Worm (Caenorhabditis elegans) whole organism, late embryonic: ENCODE data around the gene srx-63.

Experiments
- C08G9.2 ChIP-seq: sonication (generic microtip); optimal IDR thresholded peaks from 2 replicates; lab custom pipeline; 2016; ENCODE audit warnings: mild to moderate bottlenecking, missing genetic modification characterization, moderate library complexity, missing compliant biosample characterization
- C38D4.7 ChIP-seq: fragments of 200-800 bp; sonication (Bioruptor generic); optimal IDR thresholded peaks from 2 replicates; lab custom pipeline; 2018; ENCODE audit warnings: mild to moderate bottlenecking, missing genetic modification characterization, moderate library complexity, missing compliant biosample characterization
- K02D7.2 ChIP-seq: sonication (generic microtip); optimal IDR thresholded peaks from 2 replicates; lab custom pipeline; 2017; ENCODE audit warnings: mild to moderate bottlenecking, missing genetic modification characterization, missing compliant biosample characterization
- T23F11.4 ChIP-seq: fragments of 200-800 bp; sonication (Bioruptor generic); optimal IDR thresholded peaks from 2 replicates; lab custom pipeline; 2018; ENCODE audit warnings: mild to moderate bottlenecking, missing genetic modification characterization, missing compliant biosample characterization
- Y22D7AL.16 ChIP-seq: sonication (generic microtip); optimal IDR thresholded peaks from 2 replicates; lab custom pipeline; 2016; ENCODE audit warnings: missing genetic modification characterization, missing compliant biosample characterization
- ama-1 ChIP-seq: fragments of 150-350 bp; optimal IDR thresholded peaks from 2 replicates; lab custom pipeline; 2014
- ceh-18 ChIP-seq: sonication (generic microtip); optimal IDR thresholded peaks from 2 replicates; lab custom pipeline; 2016; ENCODE audit warnings: missing genetic modification characterization, missing compliant biosample characterization
- ceh-19 ChIP-seq: fragments of 200-800 bp; sonication (Bioruptor generic); optimal IDR thresholded peaks from 2 replicates; lab custom pipeline; 2018; ENCODE audit warnings: mild to moderate bottlenecking, missing genetic modification characterization, missing compliant biosample characterization
- ceh-22 ChIP-seq: sonication (generic microtip); optimal IDR thresholded peaks from 2 replicates; lab custom pipeline; 2017; ENCODE audit warnings: missing biosample characterization, missing genetic modification characterization
- ceh-24 ChIP-seq: sonication (generic microtip); optimal IDR thresholded peaks from 2 replicates; lab custom pipeline; 2016; ENCODE audit warnings: mild to moderate bottlenecking, missing genetic modification characterization, missing compliant biosample characterization
- dve-1 ChIP-seq: sonication (generic microtip); optimal IDR thresholded peaks from 2 replicates; lab custom pipeline; 2017; ENCODE audit warnings: antibody characterized with exemption, mild to moderate bottlenecking, missing genetic modification characterization, missing compliant biosample characterization
- elt-4 ChIP-seq: sonication (generic microtip); optimal IDR thresholded peaks from 2 replicates; lab custom pipeline; 2016; ENCODE audit warnings: missing genetic modification characterization, missing compliant biosample characterization
- eyg-1 ChIP-seq: sonication (generic microtip); optimal IDR thresholded peaks from 2 replicates; lab custom pipeline; 2016; ENCODE audit warnings: missing genotype, missing genetic modification characterization, missing compliant biosample characterization
- fax-1 ChIP-seq: sonication (generic microtip); optimal IDR thresholded peaks from 2 replicates; lab custom pipeline; 2016; ENCODE audit warnings: missing genotype, missing genetic modification characterization, missing compliant biosample characterization
- hlh-6 ChIP-seq: sonication (generic microtip); optimal IDR thresholded peaks from 2 replicates; lab custom pipeline; 2016; ENCODE audit warnings: missing genotype, missing genetic modification characterization, missing compliant biosample characterization
- lin-11 ChIP-seq: fragments of 200-800 bp; sonication (Bioruptor generic); optimal IDR thresholded peaks from 2 replicates; lab custom pipeline; 2018; ENCODE audit warnings: mild to moderate bottlenecking, missing genetic modification characterization, missing compliant biosample characterization
- madf-2 ChIP-seq: sonication (generic microtip); optimal IDR thresholded peaks from 2 replicates; lab custom pipeline; 2017; ENCODE audit warnings: missing genetic modification characterization, missing compliant biosample characterization
- nfya-1 ChIP-seq: sonication (generic microtip); optimal IDR thresholded peaks from 2 replicates; lab custom pipeline; 2017; ENCODE audit warnings: missing genetic modification characterization, mild to moderate bottlenecking, missing compliant biosample characterization, antibody characterized with exemption, moderate library complexity
- nhr-11 ChIP-seq: fragments of 150-350 bp; optimal IDR thresholded peaks from 2 replicates; lab custom pipeline; 2014; ENCODE audit warnings: missing biosample characterization, missing genetic modification characterization
- npax-4 ChIP-seq: sonication (generic microtip); optimal IDR thresholded peaks from 2 replicates; lab custom pipeline; 2016; ENCODE audit warnings: missing genetic modification characterization, missing compliant biosample characterization
- pag-3 ChIP-seq: sonication (generic microtip); optimal IDR thresholded peaks from 2 replicates; lab custom pipeline; 2016; ENCODE audit warnings: missing compliant biosample characterization, missing genetic modification characterization, borderline replicate concordance
- pha-4 ChIP-seq: fragments of 150-350 bp; optimal IDR thresholded peaks from 2 replicates; lab custom pipeline; 2018; ENCODE audit warnings: missing biosample characterization, missing genetic modification reagents, missing genetic modification characterization
- pros-1 ChIP-seq: fragments of 150-350 bp; optimal IDR thresholded peaks from 2 replicates; lab custom pipeline; 2014; ENCODE audit warnings: missing biosample characterization, missing genetic modification reagents, missing genetic modification characterization
- ref-2 ChIP-seq: sonication (generic microtip); optimal IDR thresholded peaks from 2 replicates; lab custom pipeline; 2016; ENCODE audit warnings: missing genetic modification characterization, missing compliant biosample characterization
- rnt-1 ChIP-seq: sonication (generic microtip); optimal IDR thresholded peaks from 2 replicates; lab custom pipeline; 2016; ENCODE audit warnings: missing genetic modification characterization, missing compliant biosample characterization
- sox-2 ChIP-seq: fragments of 200-800 bp; sonication (Bioruptor generic); IDR thresholded peaks from 2 replicates; pipeline ENCODE4 v1.3.6; 2022; ENCODE audit warnings: missing genetic modification reagents, missing genetic modification characterization, missing compliant biosample characterization
- tbx-2 ChIP-seq: sonication (generic microtip); optimal IDR thresholded peaks from 2 replicates; lab custom pipeline; 2016; ENCODE audit warnings: missing genetic modification characterization, missing compliant biosample characterization
- tbx-7 ChIP-seq: sonication (generic microtip); optimal IDR thresholded peaks from 2 replicates; lab custom pipeline; 2016; ENCODE audit warnings: missing genotype, missing genetic modification characterization, missing compliant biosample characterization
- unc-3 ChIP-seq, 2 experiments: fragments of 200-800 bp in 1 of 2; sonication (Bioruptor generic) in 1 of 2; sonication (generic microtip) in 1 of 2; conservative IDR thresholded peaks in 1 of 2; optimal IDR thresholded peaks in 1 of 2; 2 replicates each; pipeline versions ENCODE4 v1.3.6 to Lab custom; 2016 to 2022; ENCODE audit warnings: missing compliant biosample characterization in 2 of 2, missing genetic modification characterization in 2 of 2, missing genetic modification reagents in 1 of 2
- ztf-16 ChIP-seq: sonication (generic microtip); optimal IDR thresholded peaks from 2 replicates; lab custom pipeline; 2017; ENCODE audit warnings: missing genetic modification characterization, missing compliant biosample characterization

srx-63 gene

DNA sequence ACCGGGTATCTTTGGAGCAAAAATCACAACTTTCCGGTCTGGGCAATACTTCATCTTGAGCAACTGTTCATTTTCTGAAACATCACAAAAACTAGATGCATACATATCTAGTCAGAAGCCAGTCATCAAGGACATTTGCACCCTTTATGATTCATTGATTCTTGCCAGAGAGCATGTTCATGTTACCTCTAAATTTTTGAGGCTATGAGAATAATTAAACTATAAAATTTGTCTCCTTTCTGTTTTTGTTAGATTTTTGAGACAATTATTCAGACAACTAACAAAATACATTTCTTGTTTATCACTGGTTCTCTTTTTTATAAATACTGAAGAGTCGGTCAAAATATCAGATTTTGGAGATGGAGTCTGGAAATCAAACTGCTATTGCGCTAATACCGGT is 14.9 kb upstream of the srx-63 start, which contains the start of gene srx-67:
Gene srx-67 (plus strand): TSS at position 301 of the 400 bp plus-strand sequence.
- TF ChIP-seq unc-3 (GFP tag; conservative IDR thresholded peaks at IDR 0.05; lab: Robert Waterston, UW) (no peak), unc-3 (tag; optimal IDR thresholded peaks at IDR 0.05; lab: Kevin White, UChicago) (no peak), ama-1 (lab: Kevin White, UChicago) (no peak), C08G9.2 (tag; lab: Kevin White, UChicago) (no peak), tbx-7 (tag; lab: Kevin White, UChicago) (no peak), hlh-6 (tag; lab: Kevin White, UChicago) (no peak), elt-4 (no peak), ceh-19 (GFP tag; lab: Kevin White, UChicago) (no peak), ztf-16 (no peak)
- TF ChIP-seq, all 69 proteins: peak for 0

DNA sequence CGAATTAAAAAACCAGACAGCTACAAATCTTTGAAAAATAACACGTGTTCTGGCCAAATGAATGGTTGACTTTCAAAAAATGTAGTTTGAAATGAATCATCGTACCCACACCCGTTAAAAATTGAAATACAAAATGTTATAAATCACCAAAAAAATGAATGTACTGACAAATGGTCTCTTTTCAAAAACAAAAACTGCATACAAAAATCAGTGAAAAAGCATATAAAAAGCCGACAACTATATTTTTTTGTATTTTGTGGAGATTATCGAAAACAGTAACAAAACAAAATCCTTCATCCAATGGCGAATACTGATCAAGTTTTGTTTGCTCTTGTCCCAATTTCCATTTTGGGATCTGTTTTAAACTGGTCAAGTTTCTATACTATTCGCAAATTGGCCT is 12.1 kb upstream of the srx-63 start, which contains the start of gene srx-66:
Gene srx-66 (plus strand): TSS at position 301 of the 400 bp plus-strand sequence.
- TF ChIP-seq tbx-2: no peak
- TF ChIP-seq npax-4 (tag; lab: Kevin White, UChicago): no peak
- no peak for TF ChIP-seq T23F11.4 (GFP tag; lab: Kevin White, UChicago)
- TF ChIP-seq pha-4 (tag; lab: Kevin White, UChicago): no peak
- no peak for TF ChIP-seq ceh-18 (tag; lab: Kevin White, UChicago)
- no peak for TF ChIP-seq eyg-1 (tag; lab: Kevin White, UChicago)

DNA sequence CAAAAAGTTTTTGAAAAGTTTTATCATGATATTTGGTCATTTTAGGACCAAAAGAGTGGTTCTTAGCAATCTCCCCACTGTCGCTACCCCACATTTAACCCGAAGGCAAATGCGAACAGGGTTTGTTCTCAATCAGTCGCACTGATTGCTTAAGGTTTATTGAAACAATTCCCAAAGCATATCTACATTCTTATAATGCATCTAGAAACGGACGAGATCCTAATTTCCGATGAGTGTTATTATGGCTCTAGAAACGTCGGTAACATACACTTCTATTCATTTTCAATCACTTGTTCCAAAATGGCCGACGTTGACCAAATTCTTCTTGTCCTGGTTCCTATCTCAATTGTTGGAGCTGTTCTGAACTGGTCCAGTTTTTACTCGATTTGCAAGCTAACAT is 9.8 kb upstream of the srx-63 start, which contains the start of gene srx-65:
Gene srx-65 (plus strand): TSS at position 301 of the 400 bp plus-strand sequence.
- no peak for TF ChIP-seq C08G9.2 (tag; lab: Kevin White, UChicago)
- no peak for TF ChIP-seq hlh-6 (tag; lab: Kevin White, UChicago)
- TF ChIP-seq C38D4.7 (GFP tag; lab: Kevin White, UChicago): no peak

DNA sequence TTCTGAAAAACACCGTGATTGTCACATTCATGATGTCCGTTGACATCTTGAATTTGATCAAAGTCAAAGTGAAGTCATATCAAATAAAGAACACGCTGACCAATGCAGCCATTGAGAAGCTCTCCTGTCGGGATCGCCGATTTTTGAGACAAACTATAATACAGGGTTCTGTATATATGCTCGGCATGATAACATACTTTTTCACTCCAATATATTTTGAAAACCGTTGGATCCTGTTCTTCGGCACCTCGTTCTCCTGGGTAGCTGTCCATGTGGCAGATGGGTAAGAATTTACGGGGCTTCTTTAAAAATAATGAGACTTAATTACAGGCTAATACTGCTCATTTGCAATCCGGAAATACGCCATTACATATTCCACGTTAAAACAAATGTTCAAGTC is 8.9 kb upstream of the srx-63 start:
- TF ChIP-seq ama-1 (lab: Kevin White, UChicago) (no peak), ceh-24 (tag; lab: Kevin White, UChicago) (no peak)

DNA sequence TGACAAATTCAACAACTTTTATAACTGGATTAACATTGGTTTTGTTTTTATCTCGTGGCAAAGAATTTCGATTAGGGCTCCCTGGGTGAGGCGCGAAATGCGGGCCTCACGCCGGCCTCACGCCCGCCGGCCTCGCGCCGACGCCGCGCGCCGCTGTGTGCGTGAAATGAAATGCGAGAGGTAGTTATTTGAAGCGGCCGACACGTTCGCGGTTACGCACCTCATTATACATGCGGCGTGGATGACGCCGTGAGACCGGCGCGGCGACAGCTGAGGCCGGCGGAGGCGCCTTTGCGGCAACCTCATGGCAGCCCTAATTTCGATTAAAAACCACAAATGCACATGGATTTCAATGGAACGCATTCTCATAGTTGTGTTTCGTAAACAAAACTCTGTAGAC is 3.9 kb upstream of the srx-63 start:
- TF ChIP-seq tbx-7 (tag; lab: Kevin White, UChicago): no peak
- no peak for TF ChIP-seq ref-2 (tag; lab: Kevin White, UChicago)
- no peak for TF ChIP-seq dve-1 (tag; lab: Kevin White, UChicago)
- no peak for TF ChIP-seq npax-4 (tag; lab: Kevin White, UChicago)
- TF ChIP-seq rnt-1 (tag; lab: Kevin White, UChicago): no peak
- TF ChIP-seq, all 69 proteins: peak for 0

DNA sequence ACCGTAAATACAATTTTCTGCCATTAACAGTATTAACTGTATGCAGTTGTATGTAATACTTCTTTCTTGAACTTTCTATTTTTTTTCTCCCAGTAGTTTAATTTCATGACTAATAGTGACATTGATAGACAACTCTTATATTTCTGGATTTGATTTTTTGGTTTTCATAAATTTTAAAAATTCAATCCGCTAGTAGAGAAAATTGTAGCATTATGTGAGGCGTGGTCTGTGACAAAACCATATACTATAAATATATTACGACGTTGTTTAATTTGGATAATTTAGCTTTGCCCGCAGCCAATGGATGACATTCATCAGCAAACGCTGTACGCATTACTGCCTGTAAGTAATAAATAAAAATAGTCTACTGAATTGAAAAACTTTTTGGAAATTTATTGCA is 2.3 kb upstream of the srx-63 start, which contains the start of gene srx-64:
Gene srx-64 (plus strand): TSS at position 301 of the 400 bp plus-strand sequence.
- TF ChIP-seq ceh-24 (tag; lab: Kevin White, UChicago): no peak
- no peak for TF ChIP-seq ref-2 (tag; lab: Kevin White, UChicago)
- TF ChIP-seq fax-1: no peak
- no peak for TF ChIP-seq madf-2 (tag; lab: Kevin White, UChicago)
- TF ChIP-seq pag-3: no peak
- no peak for TF ChIP-seq T23F11.4 (GFP tag; lab: Kevin White, UChicago)
- TF ChIP-seq lin-11 (tag; lab: Kevin White, UChicago): no peak
- TF ChIP-seq K02D7.2: no peak
- TF ChIP-seq pros-1 (tag; lab: Kevin White, UChicago): no peak
- no peak for TF ChIP-seq Y22D7AL.16 (tag; lab: Kevin White, UChicago)
- no peak for TF ChIP-seq rnt-1 (tag; lab: Kevin White, UChicago)
- TF ChIP-seq ceh-18 (tag; lab: Kevin White, UChicago): no peak
- TF ChIP-seq ceh-22 (tag; lab: Kevin White, UChicago): no peak
- no peak for TF ChIP-seq sox-2
- no peak for TF ChIP-seq nfya-1 (tag; lab: Kevin White, UChicago)
- no peak for TF ChIP-seq nhr-11 (tag; lab: Kevin White, UChicago)
